Worm (Caenorhabditis elegans) whole organism, L4/young adult: Measurements from ENCODE around the gene mes-4.

Source experiments
- dao-5 ChIP-seq: sonication (generic microtip); optimal IDR thresholded peaks from 2 replicates; lab custom pipeline; 2016; ENCODE audit warnings: missing genotype, missing genetic modification characterization, moderate library complexity, missing compliant biosample characterization
- him-1 ChIP-seq: sonication (generic microtip); optimal IDR thresholded peaks from 2 replicates; lab custom pipeline; 2016; ENCODE audit warnings: missing genotype, missing genetic modification reagents, missing genetic modification characterization, missing compliant biosample characterization

- TF ChIP-seq him-1 (tag; lab: Kevin White, UChicago) = no peak
- TF ChIP-seq dao-5 (tag; lab: Kevin White, UChicago) = no peak
Observed at ce11 chrV:13423608-13424007, 13.7 kb downstream of the mes-4 start, which contains the start of gene srv-10.
